Fruit fly (Drosophila melanogaster) whole organism, embryonic: ENCODE measurements around the gene Cyt-c-p.

ENCODE experiments used
- Adf1 ChIP-seq: fragments of 200-800 bp; sonication (Bioruptor generic); IDR thresholded peaks from 2 replicates; pipeline ENCODE4 v1.3.6; 2022; ENCODE audit warnings: missing biosample characterization, missing genetic modification characterization
- Antp ChIP-seq: fragments of 200-800 bp; sonication (Bioruptor generic); optimal IDR thresholded peaks from 3 replicates; lab custom pipeline; 2016; ENCODE audit warnings: missing biosample characterization, missing genetic modification characterization
- Atf-2 ChIP-seq: fragments of 200-800 bp; sonication (Bioruptor generic); optimal IDR thresholded peaks from 2 replicates; lab custom pipeline; 2016; ENCODE audit warnings: missing biosample characterization, missing genetic modification characterization
- Blimp-1 ChIP-seq: fragments of 200-800 bp; sonication (Bioruptor generic); optimal IDR thresholded peaks from 3 replicates; lab custom pipeline; 2018; ENCODE audit warnings: missing biosample characterization, missing genetic modification characterization, mild to moderate bottlenecking, moderate library complexity, missing genetic modification reagents
- CG10147 ChIP-seq: fragments of 200-800 bp; sonication (Bioruptor generic); optimal IDR thresholded peaks from 2 replicates; lab custom pipeline; 2019; ENCODE audit warnings: missing biosample characterization, mild to moderate bottlenecking, missing genetic modification characterization, moderate library complexity
- CG12155 ChIP-seq: fragments of 200-800 bp; sonication (Bioruptor generic); optimal IDR thresholded peaks from 3 replicates; lab custom pipeline; 2016; ENCODE audit warnings: missing biosample characterization, missing genetic modification characterization
- CG12769 ChIP-seq: fragments of 200-800 bp; sonication (Bioruptor generic); optimal IDR thresholded peaks from 2 replicates; lab custom pipeline; 2019; ENCODE audit warnings: missing biosample characterization, mild to moderate bottlenecking, missing genetic modification characterization, moderate library complexity
- CG17359 ChIP-seq: fragments of 200-800 bp; sonication (Bioruptor generic); optimal IDR thresholded peaks from 3 replicates; lab custom pipeline; 2018; ENCODE audit warnings: missing biosample characterization, mild to moderate bottlenecking, missing genetic modification characterization, moderate library complexity
- CG17385 ChIP-seq: fragments of 200-800 bp; sonication (Bioruptor generic); optimal IDR thresholded peaks from 3 replicates; lab custom pipeline; 2018; ENCODE audit warnings: missing biosample characterization, mild to moderate bottlenecking, missing genetic modification characterization
- CG30431 ChIP-seq: fragments of 200-800 bp; sonication (Bioruptor generic); optimal IDR thresholded peaks from 2 replicates; lab custom pipeline; 2017; ENCODE audit warnings: missing biosample characterization, missing genetic modification characterization
- CG32772 ChIP-seq: fragments of 200-800 bp; sonication (Bioruptor generic); IDR thresholded peaks from 2 replicates; pipeline ENCODE4 v1.3.6; 2022; ENCODE audit warnings: missing biosample characterization, missing genetic modification characterization
- CG33213 ChIP-seq: fragments of 200-800 bp; sonication (Bioruptor generic); optimal IDR thresholded peaks from 3 replicates; lab custom pipeline; 2016; ENCODE audit warnings: missing biosample characterization, missing genetic modification characterization
- CG34224 ChIP-seq: fragments of 200-800 bp; sonication (Bioruptor generic); IDR thresholded peaks from 3 replicates; pipeline ENCODE4 v1.3.6; 2022; ENCODE audit warnings: missing biosample characterization, missing genetic modification characterization; ENCODE audit not compliant: partially characterized antibody
- CG4282 ChIP-seq: fragments of 200-800 bp; sonication (Bioruptor generic); optimal IDR thresholded peaks from 2 replicates; lab custom pipeline; 2016; ENCODE audit warnings: missing biosample characterization, missing genetic modification characterization
- CG6254 ChIP-seq: fragments of 200-800 bp; sonication (Bioruptor generic); optimal IDR thresholded peaks from 3 replicates; lab custom pipeline; 2017; ENCODE audit warnings: mild to moderate bottlenecking, missing biosample characterization, missing genetic modification reagents, missing genetic modification characterization
- CG7372 ChIP-seq: fragments of 200-800 bp; sonication (Bioruptor generic); IDR thresholded peaks from 2 replicates; pipeline ENCODE4 v1.3.6; 2022; ENCODE audit warnings: missing biosample characterization, missing genetic modification characterization
- CG7786 ChIP-seq: fragments of 200-800 bp; sonication (Bioruptor generic); optimal IDR thresholded peaks from 2 replicates; lab custom pipeline; 2016; ENCODE audit warnings: missing biosample characterization, missing genetic modification characterization
- CG8478 ChIP-seq: fragments of >200 bp; optimal IDR thresholded peaks from 2 replicates; lab custom pipeline; 2018
- CG9437 ChIP-seq: fragments of 200-800 bp; sonication (Bioruptor generic); optimal IDR thresholded peaks from 2 replicates; lab custom pipeline; 2018; ENCODE audit warnings: missing biosample characterization, mild to moderate bottlenecking, missing genetic modification characterization
- CrebB ChIP-seq: fragments of 200-800 bp; sonication (Bioruptor generic); optimal IDR thresholded peaks from 3 replicates; lab custom pipeline; 2018; ENCODE audit warnings: missing biosample characterization, mild to moderate bottlenecking, missing genetic modification characterization
- D19A ChIP-seq: fragments of 200-800 bp; optimal IDR thresholded peaks from 3 replicates; lab custom pipeline; 2019; ENCODE audit warnings: missing biosample characterization, mild to moderate bottlenecking, missing genetic modification characterization, moderate library complexity
- Dek ChIP-seq: fragments of 200-800 bp; sonication (Bioruptor generic); optimal IDR thresholded peaks from 3 replicates; lab custom pipeline; 2019; ENCODE audit warnings: missing biosample characterization, mild to moderate bottlenecking, missing genetic modification characterization, moderate library complexity
- Doc3 ChIP-seq: fragments of 200-800 bp; sonication (Bioruptor generic); IDR thresholded peaks from 3 replicates; pipeline ENCODE4 v1.3.6; 2022; ENCODE audit warnings: missing biosample characterization, missing genetic modification characterization; ENCODE audit not compliant: partially characterized antibody
- Fer2 ChIP-seq: fragments of 200-800 bp; sonication (Bioruptor generic); optimal IDR thresholded peaks from 2 replicates; lab custom pipeline; 2018; ENCODE audit warnings: missing biosample characterization, mild to moderate bottlenecking, missing genetic modification characterization, moderate library complexity
- Fer3 ChIP-seq: fragments of 200-800 bp; sonication (Bioruptor generic); optimal IDR thresholded peaks from 2 replicates; lab custom pipeline; 2018; ENCODE audit warnings: missing biosample characterization, mild to moderate bottlenecking, missing genetic modification characterization, moderate library complexity
- HHEX ChIP-seq: fragments of 200-800 bp; sonication (Bioruptor generic); optimal IDR thresholded peaks from 3 replicates; lab custom pipeline; 2017; ENCODE audit warnings: missing biosample characterization, mild to moderate bottlenecking, missing genetic modification characterization, missing genetic modification reagents
- HLH4C ChIP-seq: fragments of 200-800 bp; sonication (Bioruptor generic); IDR thresholded peaks from 3 replicates; pipeline ENCODE4 v1.3.6; 2022; ENCODE audit warnings: missing biosample characterization, missing genetic modification characterization; ENCODE audit not compliant: partially characterized antibody
- Hmx ChIP-seq: fragments of 200-800 bp; sonication (Bioruptor generic); optimal IDR thresholded peaks from 2 replicates; lab custom pipeline; 2016; ENCODE audit warnings: missing biosample characterization, missing genetic modification characterization
- Kr ChIP-seq: fragments of 200-800 bp; sonication (Bioruptor generic); optimal IDR thresholded peaks from 2 replicates; lab custom pipeline; 2017; ENCODE audit warnings: missing biosample characterization, mild to moderate bottlenecking, missing genetic modification characterization
- MTF-1 ChIP-seq: fragments of 200-800 bp; sonication (Bioruptor generic); optimal IDR thresholded peaks from 2 replicates; lab custom pipeline; 2018; ENCODE audit warnings: missing biosample characterization, mild to moderate bottlenecking, missing genetic modification characterization, borderline replicate concordance
- Mad ChIP-seq: fragments of 200-800 bp; sonication (Bioruptor generic); optimal IDR thresholded peaks from 2 replicates; lab custom pipeline; 2016; ENCODE audit warnings: missing biosample characterization, missing genetic modification characterization
- Nf-YA ChIP-seq: fragments of 200-800 bp; sonication (Bioruptor generic); IDR thresholded peaks from 2 replicates; pipeline ENCODE4 v1.3.6; 2022; ENCODE audit warnings: missing biosample characterization, missing genetic modification characterization
- NfI ChIP-seq: fragments of 200-800 bp; sonication (Bioruptor generic); optimal IDR thresholded peaks from 3 replicates; lab custom pipeline; 2018; ENCODE audit warnings: missing biosample characterization, mild to moderate bottlenecking, missing genetic modification characterization, moderate library complexity
- Sox102F ChIP-seq: fragments of 200-800 bp; sonication (Bioruptor generic); optimal IDR thresholded peaks from 2 replicates; lab custom pipeline; 2018; ENCODE audit warnings: missing biosample characterization, mild to moderate bottlenecking, missing genetic modification characterization, moderate library complexity
- Tbp ChIP-seq: fragments of >200 bp; optimal IDR thresholded peaks from 2 replicates; lab custom pipeline; 2018; ENCODE audit warnings: missing biosample characterization, missing genetic modification characterization
- ara ChIP-seq: fragments of 200-800 bp; sonication (Bioruptor generic); IDR thresholded peaks from 2 replicates; pipeline ENCODE4 v1.3.6; 2022; ENCODE audit warnings: missing biosample characterization, missing genetic modification characterization
- cas ChIP-seq: fragments of 200-800 bp; sonication (Bioruptor generic); IDR thresholded peaks from 2 replicates; pipeline ENCODE4 v1.3.6; 2022; ENCODE audit warnings: missing biosample characterization, missing genetic modification characterization
- croc ChIP-seq: fragments of 200-800 bp; sonication (Bioruptor generic); conservative IDR thresholded peaks from 3 replicates; pipeline ENCODE4 v1.3.6; 2022; ENCODE audit warnings: missing biosample characterization, missing genetic modification characterization
- dan ChIP-seq: fragments of 200-800 bp; sonication (Bioruptor generic); IDR thresholded peaks from 2 replicates; pipeline ENCODE4 v1.3.6; 2022; ENCODE audit warnings: missing biosample characterization, missing genetic modification characterization
- ems ChIP-seq: fragments of 200-800 bp; sonication (Bioruptor generic); optimal IDR thresholded peaks from 3 replicates; lab custom pipeline; 2016; ENCODE audit warnings: missing biosample characterization, missing genetic modification characterization
- en ChIP-seq: fragments of 200-800 bp; sonication (Bioruptor generic); optimal IDR thresholded peaks from 2 replicates; lab custom pipeline; 2016; ENCODE audit warnings: missing biosample characterization, missing genetic modification characterization
- exex ChIP-seq: fragments of 200-800 bp; sonication (Bioruptor generic); optimal IDR thresholded peaks from 4 replicates; lab custom pipeline; 2018; ENCODE audit warnings: missing biosample characterization, mild to moderate bottlenecking, missing genetic modification characterization, moderate library complexity
- fd96Cb ChIP-seq: fragments of 200-800 bp; sonication (Bioruptor generic); optimal IDR thresholded peaks from 2 replicates; lab custom pipeline; 2018; ENCODE audit warnings: missing biosample characterization, mild to moderate bottlenecking, missing genetic modification characterization, moderate library complexity
- gem ChIP-seq: fragments of 200-800 bp; sonication (Bioruptor generic); optimal IDR thresholded peaks from 2 replicates; lab custom pipeline; 2019; ENCODE audit warnings: missing biosample characterization, mild to moderate bottlenecking, missing genetic modification characterization, moderate library complexity
- grn ChIP-seq: fragments of 200-800 bp; sonication (Bioruptor generic); optimal IDR thresholded peaks from 3 replicates; lab custom pipeline; 2017; ENCODE audit warnings: missing biosample characterization, missing genetic modification characterization
- gt ChIP-seq: fragments of 200-800 bp; sonication (Bioruptor generic); IDR thresholded peaks from 2 replicates; pipeline ENCODE4 v1.3.6; 2022; ENCODE audit warnings: missing biosample characterization, missing genetic modification characterization
- mld ChIP-seq: fragments of 200-800 bp; sonication (Bioruptor generic); IDR thresholded peaks from 3 replicates; pipeline ENCODE4 v1.3.6; 2022; ENCODE audit warnings: missing biosample characterization, missing genetic modification characterization; ENCODE audit not compliant: partially characterized antibody
- org-1 ChIP-seq: fragments of 200-800 bp; sonication (Bioruptor generic); optimal IDR thresholded peaks from 2 replicates; lab custom pipeline; 2017; ENCODE audit warnings: missing biosample characterization, missing genetic modification characterization
- tio ChIP-seq: fragments of 200-800 bp; sonication (Bioruptor generic); optimal IDR thresholded peaks from 2 replicates; lab custom pipeline; 2017; ENCODE audit warnings: missing biosample characterization, missing genetic modification characterization, inconsistent platforms
- zen2 ChIP-seq: fragments of 200-800 bp; sonication (Bioruptor generic); IDR thresholded peaks from 3 replicates; pipeline ENCODE4 v1.3.6; 2022; ENCODE audit warnings: missing biosample characterization, missing genetic modification characterization; ENCODE audit not compliant: partially characterized antibody

Cyt-c-p gene

DNA sequence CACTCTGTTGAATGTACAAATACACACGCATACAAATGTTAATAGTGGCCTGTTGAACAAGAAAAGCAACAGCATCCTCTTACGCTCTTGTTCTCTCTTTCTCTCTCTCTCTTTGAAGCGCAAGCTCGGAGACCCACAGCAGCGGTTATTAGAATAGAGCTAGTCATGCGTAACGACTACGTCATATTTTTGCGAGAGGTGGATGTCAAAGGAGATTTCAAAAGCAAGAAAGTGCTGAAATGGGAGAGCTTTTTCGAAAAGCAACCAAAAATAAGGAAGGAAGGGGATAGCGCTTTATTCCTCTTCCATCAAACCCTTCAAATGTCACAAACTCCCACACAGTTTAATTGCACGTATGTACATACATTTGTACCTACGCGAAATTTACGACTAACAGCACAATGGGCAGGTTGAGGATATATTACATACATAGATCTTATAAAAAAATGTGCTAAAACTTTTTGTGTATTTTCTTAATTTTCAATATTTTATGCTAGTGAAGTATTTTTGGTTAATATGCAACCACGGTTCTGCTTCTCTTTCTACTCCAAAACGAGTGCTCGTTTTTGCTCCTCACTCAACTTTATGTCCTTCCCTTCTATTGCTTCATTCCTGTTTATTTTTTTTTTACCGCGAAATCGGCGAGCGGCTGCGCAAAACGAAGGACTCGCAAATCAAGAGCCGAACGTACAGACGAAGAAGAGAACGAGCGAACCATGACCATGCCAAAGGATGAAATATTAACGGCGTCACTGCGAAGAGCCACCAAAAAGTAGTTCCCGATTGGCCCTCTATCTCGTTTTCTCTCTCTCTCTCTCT is 29.7 kb upstream of the Cyt-c-p start (continued):
- no peak for TF ChIP-seq Tbp
- no peak for TF ChIP-seq en (GFP tag; lab: Kevin White, UChicago)
- no peak for TF ChIP-seq CrebB (tag; lab: Kevin White, UChicago)
- TF ChIP-seq Fer2 (tag; lab: Kevin White, UChicago) = no peak
- no peak for TF ChIP-seq Kr (GFP tag; lab: Kevin White, UChicago)
- TF ChIP-seq Mad (GFP tag; lab: Kevin White, UChicago) = no peak
- peak; percentile 56 for TF ChIP-seq CG9437 (GFP tag; lab: Kevin White, UChicago)
- peak; percentile 34 for TF ChIP-seq CG17385 (GFP tag; lab: Kevin White, UChicago)
- TF ChIP-seq CG32772 (GFP tag; lab: Robert Waterston, UW) = no peak
- TF ChIP-seq Adf1 (GFP tag; lab: Robert Waterston, UW) = no peak
- TF ChIP-seq exex (tag; lab: Kevin White, UChicago) = no peak
- TF ChIP-seq fd96Cb (tag; lab: Kevin White, UChicago) = no peak
- no peak for TF ChIP-seq ara (GFP tag; lab: Robert Waterston, UW)
- TF ChIP-seq mld (GFP tag; lab: Robert Waterston, UW) = no peak
- peak; percentile 33 for TF ChIP-seq CG12155 (GFP tag; lab: Kevin White, UChicago)
- TF ChIP-seq gt (GFP tag; lab: Robert Waterston, UW) = no peak
- TF ChIP-seq Dek = no peak
- no peak for TF ChIP-seq D19A (tag; lab: Kevin White, UChicago)
- TF ChIP-seq CG10147 = peak; percentile 35
- TF ChIP-seq cas = no peak
- peak; percentile 30 for TF ChIP-seq Sox102F (GFP tag; lab: Kevin White, UChicago)
- peak; percentile 38 for TF ChIP-seq NfI (GFP tag; lab: Kevin White, UChicago)
- TF ChIP-seq grn (GFP tag; lab: Kevin White, UChicago) = no peak
- no peak for TF ChIP-seq HLH4C
- TF ChIP-seq CG7786 (GFP tag; lab: Kevin White, UChicago) = peak; percentile 19
- no peak for TF ChIP-seq ems
- no peak for TF ChIP-seq CG7372 (GFP tag; lab: Robert Waterston, UW)
- TF ChIP-seq zen2 = no peak
- no peak for TF ChIP-seq CG33213 (GFP tag; lab: Kevin White, UChicago)
- TF ChIP-seq Hmx (GFP tag; lab: Kevin White, UChicago) = no peak
- no peak for TF ChIP-seq dan (GFP tag; lab: Robert Waterston, UW)
- TF ChIP-seq CG34224 (GFP tag; lab: Robert Waterston, UW) = no peak
- TF ChIP-seq Blimp-1 (GFP tag; lab: Kevin White, UChicago) = no peak
- TF ChIP-seq CG6254 = no peak
- TF ChIP-seq CG30431 (GFP tag; lab: Kevin White, UChicago) = peak; percentile 4
- TF ChIP-seq gem (tag; lab: Kevin White, UChicago) = peak; percentile 55
- no peak for TF ChIP-seq MTF-1 (GFP tag; lab: Kevin White, UChicago)
- TF ChIP-seq CG8478 (lab: Kevin White, UChicago) = no peak
- no peak for TF ChIP-seq HHEX (GFP tag; lab: Kevin White, UChicago)
- TF ChIP-seq CG4282 (GFP tag; lab: Kevin White, UChicago) = no peak
- peak; percentile 38 for TF ChIP-seq org-1 (GFP tag; lab: Kevin White, UChicago)
- TF ChIP-seq Doc3 (GFP tag; lab: Robert Waterston, UW) = no peak
- TF ChIP-seq CG12769 (tag; lab: Kevin White, UChicago) = no peak
- TF ChIP-seq Antp (GFP tag; lab: Kevin White, UChicago) = no peak
- peak; percentile 16 for TF ChIP-seq tio (GFP tag; lab: Kevin White, UChicago)
- TF ChIP-seq Atf-2 (GFP tag; lab: Kevin White, UChicago) = no peak
- TF ChIP-seq Nf-YA = no peak
- TF ChIP-seq Fer3 (tag; lab: Kevin White, UChicago) = no peak
- no peak for TF ChIP-seq croc
- TF ChIP-seq CG17359 = no peak
